Fruit fly (Drosophila melanogaster) whole organism, embryonic: Measurements from ENCODE around the gene Nf-YC.

ENCODE experiments used
- B-H1 ChIP-seq: fragments of 200-800 bp; sonication (Bioruptor generic); IDR thresholded peaks from 3 replicates; pipeline ENCODE4 v1.3.6; 2022; ENCODE audit warnings: missing biosample characterization, missing genetic modification characterization
- CG10321 ChIP-seq: fragments of 200-800 bp; sonication (Bioruptor generic); IDR thresholded peaks from 2 replicates; pipeline ENCODE4 v1.3.6; 2022; ENCODE audit warnings: missing biosample characterization, missing genetic modification characterization
- CG10959 ChIP-seq: fragments of 200-800 bp; sonication (Bioruptor generic); IDR thresholded peaks from 2 replicates; pipeline ENCODE4 v1.3.6; 2022; ENCODE audit warnings: missing biosample characterization, missing genetic modification characterization
- CG12236 ChIP-seq: fragments of 200-800 bp; sonication (Bioruptor generic); optimal IDR thresholded peaks from 2 replicates; lab custom pipeline; 2016; ENCODE audit warnings: missing biosample characterization, missing genetic modification characterization
- CG13123 ChIP-seq: fragments of 200-800 bp; sonication (Bioruptor generic); optimal IDR thresholded peaks from 2 replicates; lab custom pipeline; 2016; ENCODE audit warnings: missing biosample characterization, missing genetic modification characterization
- CG13424 ChIP-seq: fragments of 200-800 bp; sonication (Bioruptor generic); optimal IDR thresholded peaks from 2 replicates; lab custom pipeline; 2019; ENCODE audit warnings: missing biosample characterization, mild to moderate bottlenecking, missing genetic modification characterization, moderate library complexity
- CG13894 ChIP-seq: fragments of 200-800 bp; sonication (Bioruptor generic); optimal IDR thresholded peaks from 3 replicates; lab custom pipeline; 2018; ENCODE audit warnings: missing biosample characterization, mild to moderate bottlenecking, missing genetic modification characterization, moderate library complexity
- CG14050 ChIP-seq: fragments of 200-800 bp; sonication (Bioruptor generic); IDR thresholded peaks from 3 replicates; pipeline ENCODE4 v1.3.6; 2022; ENCODE audit warnings: missing biosample characterization, missing genetic modification characterization
- CG15073 ChIP-seq: fragments of 200-800 bp; sonication (Bioruptor generic); optimal IDR thresholded peaks from 2 replicates; lab custom pipeline; 2016; ENCODE audit warnings: missing biosample characterization, missing genetic modification characterization
- CG15479 ChIP-seq: fragments of 200-800 bp; sonication (Bioruptor generic); optimal IDR thresholded peaks from 3 replicates; lab custom pipeline; 2019; ENCODE audit warnings: missing biosample characterization, mild to moderate bottlenecking, missing genetic modification characterization, moderate library complexity
- CG17359 ChIP-seq: fragments of 200-800 bp; sonication (Bioruptor generic); optimal IDR thresholded peaks from 3 replicates; lab custom pipeline; 2018; ENCODE audit warnings: missing biosample characterization, mild to moderate bottlenecking, missing genetic modification characterization, moderate library complexity
- CG1832 ChIP-seq: fragments of 200-800 bp; sonication (Bioruptor generic); optimal IDR thresholded peaks from 2 replicates; lab custom pipeline; 2017; ENCODE audit warnings: missing biosample characterization, mild to moderate bottlenecking, missing genetic modification characterization, inconsistent platforms
- CG2712 ChIP-seq: fragments of 200-800 bp; optimal IDR thresholded peaks from 3 replicates; lab custom pipeline; 2019; ENCODE audit warnings: missing biosample characterization, mild to moderate bottlenecking, missing genetic modification characterization, moderate library complexity
- CG33557 ChIP-seq: fragments of 200-800 bp; sonication (Bioruptor generic); optimal IDR thresholded peaks from 2 replicates; lab custom pipeline; 2019; ENCODE audit warnings: missing biosample characterization, mild to moderate bottlenecking, missing genetic modification characterization, moderate library complexity
- CG34422 ChIP-seq: fragments of 200-800 bp; sonication (Bioruptor generic); IDR thresholded peaks from 3 replicates; pipeline ENCODE4 v1.3.6; 2022; ENCODE audit warnings: missing biosample characterization, missing genetic modification characterization
- CG3726 ChIP-seq: fragments of 200-800 bp; sonication (Bioruptor generic); IDR thresholded peaks from 3 replicates; pipeline ENCODE4, ENCODE4 v1.3.6; 2022; ENCODE audit warnings: missing biosample characterization, missing genetic modification characterization
- CG3838 ChIP-seq: fragments of 200-800 bp; sonication (Bioruptor generic); optimal IDR thresholded peaks from 3 replicates; lab custom pipeline; 2016; ENCODE audit warnings: missing biosample characterization, missing genetic modification characterization
- CG6654 ChIP-seq: fragments of 200-800 bp; sonication (Bioruptor generic); optimal IDR thresholded peaks from 2 replicates; lab custom pipeline; 2017; ENCODE audit warnings: missing biosample characterization, mild to moderate bottlenecking, missing genetic modification characterization
- CG6791 ChIP-seq: fragments of 200-800 bp; sonication (Bioruptor generic); IDR thresholded peaks from 3 replicates; pipeline ENCODE4 v1.3.6; 2022; ENCODE audit warnings: missing biosample characterization, missing genetic modification characterization; ENCODE audit not compliant: partially characterized antibody
- CG7745 ChIP-seq: fragments of 200-800 bp; sonication (Bioruptor generic); optimal IDR thresholded peaks from 2 replicates; lab custom pipeline; 2018; ENCODE audit warnings: missing biosample characterization, mild to moderate bottlenecking, missing genetic modification characterization, moderate library complexity
- CG8924 ChIP-seq: fragments of 200-800 bp; optimal IDR thresholded peaks from 3 replicates; lab custom pipeline; 2019; ENCODE audit warnings: missing biosample characterization, mild to moderate bottlenecking, missing genetic modification characterization, moderate library complexity
- CG9876 ChIP-seq: fragments of 200-800 bp; sonication (Bioruptor generic); optimal IDR thresholded peaks from 2 replicates; lab custom pipeline; 2016; ENCODE audit warnings: missing biosample characterization, missing genetic modification characterization
- CrebB ChIP-seq: fragments of 200-800 bp; sonication (Bioruptor generic); optimal IDR thresholded peaks from 3 replicates; lab custom pipeline; 2018; ENCODE audit warnings: missing biosample characterization, mild to moderate bottlenecking, missing genetic modification characterization
- GATAe ChIP-seq: fragments of 200-800 bp; sonication (Bioruptor generic); conservative IDR thresholded peaks from 2 replicates; pipeline ENCODE4 v1.3.6; 2022; ENCODE audit warnings: missing biosample characterization, missing genetic modification characterization
- Hey ChIP-seq: fragments of 200-800 bp; sonication (Bioruptor generic); optimal IDR thresholded peaks from 3 replicates; lab custom pipeline; 2018; ENCODE audit warnings: missing biosample characterization, mild to moderate bottlenecking, missing genetic modification characterization
- HmgZ ChIP-seq: fragments of 200-800 bp; sonication (Bioruptor generic); optimal IDR thresholded peaks from 2 replicates; lab custom pipeline; 2018; ENCODE audit warnings: missing biosample characterization, mild to moderate bottlenecking, missing genetic modification characterization
- Optix ChIP-seq: fragments of 200-800 bp; sonication (Bioruptor generic); IDR thresholded peaks from 3 replicates; pipeline ENCODE4 v1.3.6; 2022; ENCODE audit warnings: missing biosample characterization, missing genetic modification characterization
- Scr ChIP-seq: fragments of 200-800 bp; sonication (Bioruptor generic); IDR thresholded peaks from 2 replicates; pipeline ENCODE4 v1.3.6; 2022; ENCODE audit warnings: missing biosample characterization, missing genetic modification characterization; ENCODE audit not compliant: partially characterized antibody
- al ChIP-seq: fragments of 200-800 bp; sonication (Bioruptor generic); IDR thresholded peaks from 2 replicates; pipeline ENCODE4 v1.3.6; 2022; ENCODE audit warnings: missing biosample characterization, missing genetic modification characterization
- aop ChIP-seq: fragments of 200-800 bp; sonication (Bioruptor generic); IDR thresholded peaks from 2 replicates; pipeline ENCODE4 v1.3.6; 2022; ENCODE audit warnings: missing biosample characterization, missing genetic modification characterization
- br ChIP-seq: fragments of >200 bp; optimal IDR thresholded peaks from 2 replicates; lab custom pipeline; 2017
- dimm ChIP-seq: fragments of 200-800 bp; sonication (Bioruptor generic); IDR thresholded peaks from 2 replicates; pipeline ENCODE4 v1.3.6; 2022; ENCODE audit warnings: missing biosample characterization, missing genetic modification characterization
- dmrt11E ChIP-seq: fragments of 200-800 bp; sonication (Bioruptor generic); optimal IDR thresholded peaks from 3 replicates; lab custom pipeline; 2018; ENCODE audit warnings: missing biosample characterization, mild to moderate bottlenecking, missing genetic modification characterization, moderate library complexity
- emc ChIP-seq: fragments of 200-800 bp; sonication (Bioruptor generic); optimal IDR thresholded peaks from 2 replicates; lab custom pipeline; 2016; ENCODE audit warnings: missing biosample characterization, missing genetic modification characterization
- fd96Cb ChIP-seq: fragments of 200-800 bp; sonication (Bioruptor generic); optimal IDR thresholded peaks from 2 replicates; lab custom pipeline; 2018; ENCODE audit warnings: missing biosample characterization, mild to moderate bottlenecking, missing genetic modification characterization, moderate library complexity
- gce ChIP-seq: fragments of 200-800 bp; sonication (Bioruptor generic); IDR thresholded peaks from 3 replicates; pipeline ENCODE4 v1.3.6; 2022; ENCODE audit warnings: missing biosample characterization, missing genetic modification characterization
- gem ChIP-seq: fragments of 200-800 bp; sonication (Bioruptor generic); optimal IDR thresholded peaks from 2 replicates; lab custom pipeline; 2019; ENCODE audit warnings: missing biosample characterization, mild to moderate bottlenecking, missing genetic modification characterization, moderate library complexity
- hb ChIP-seq: fragments of 200-800 bp; sonication (Bioruptor generic); IDR thresholded peaks from 3 replicates; pipeline ENCODE4 v1.3.6; 2022; ENCODE audit warnings: missing biosample characterization, missing genetic modification characterization; ENCODE audit not compliant: partially characterized antibody
- kay ChIP-seq: fragments of 200-800 bp; sonication (Bioruptor generic); optimal IDR thresholded peaks from 2 replicates; lab custom pipeline; 2016; ENCODE audit warnings: missing biosample characterization, missing genetic modification characterization
- lov ChIP-seq, 2 experiments: fragments of 200-800 bp in 1 of 2; fragments of >200 bp in 1 of 2; sonication (Bioruptor generic) in 1 of 2; IDR thresholded peaks in 1 of 2; optimal IDR thresholded peaks in 1 of 2; 2 replicates in 1 of 2; 3 replicates in 1 of 2; pipeline versions ENCODE4 v1.3.6 to Lab custom; 2017 to 2022; ENCODE audit warnings: missing biosample characterization in 1 of 2, missing genetic modification characterization in 1 of 2
- nom ChIP-seq: fragments of 200-800 bp; sonication (Bioruptor generic); optimal IDR thresholded peaks from 2 replicates; lab custom pipeline; 2017; ENCODE audit warnings: missing biosample characterization, missing genetic modification characterization, mild to moderate bottlenecking, moderate library complexity, missing genetic modification reagents
- pnt ChIP-seq: fragments of 200-800 bp; sonication (Bioruptor generic); optimal IDR thresholded peaks from 3 replicates; lab custom pipeline; 2016; ENCODE audit warnings: missing biosample characterization, missing genetic modification characterization
- pros ChIP-seq: fragments of 200-800 bp; sonication (Bioruptor generic); optimal IDR thresholded peaks from 3 replicates; lab custom pipeline; 2019; ENCODE audit warnings: missing biosample characterization, mild to moderate bottlenecking, missing genetic modification characterization, moderate library complexity
- repo ChIP-seq: fragments of 200-800 bp; sonication (Bioruptor generic); optimal IDR thresholded peaks from 2 replicates; lab custom pipeline; 2016; ENCODE audit warnings: missing biosample characterization, missing genetic modification characterization
- row ChIP-seq: fragments of 200-800 bp; sonication (Bioruptor generic); IDR thresholded peaks from 3 replicates; pipeline ENCODE4 v1.3.6; 2022; ENCODE audit warnings: missing biosample characterization, missing genetic modification characterization
- scrt ChIP-seq: fragments of 200-800 bp; sonication (Bioruptor generic); optimal IDR thresholded peaks from 2 replicates; lab custom pipeline; 2018; ENCODE audit warnings: missing biosample characterization, mild to moderate bottlenecking, missing genetic modification characterization, moderate library complexity
- sens ChIP-seq: fragments of 200-800 bp; sonication (Bioruptor generic); peaks from one replicate; lab custom pipeline; 2016; ENCODE audit warnings: missing biosample characterization, missing genetic modification characterization
- tgo ChIP-seq: fragments of 200-800 bp; sonication (Bioruptor generic); IDR thresholded peaks from 3 replicates; pipeline ENCODE4 v1.3.6; 2022; ENCODE audit warnings: missing biosample characterization, missing genetic modification characterization
- toy ChIP-seq: fragments of 200-800 bp; sonication (Bioruptor generic); IDR thresholded peaks from 2 replicates; pipeline ENCODE4 v1.3.6; 2022; ENCODE audit warnings: missing biosample characterization, missing genetic modification characterization
- wor ChIP-seq: fragments of 200-800 bp; sonication (Bioruptor generic); IDR thresholded peaks from 2 replicates; pipeline ENCODE4 v1.3.6; 2022; ENCODE audit warnings: missing biosample characterization, missing genetic modification characterization
- z ChIP-seq: fragments of 200-800 bp; sonication (Bioruptor generic); IDR thresholded peaks from 3 replicates; pipeline ENCODE4 v1.3.6; 2022; ENCODE audit warnings: missing biosample characterization, missing genetic modification characterization
- zfh1 ChIP-seq: fragments of 200-800 bp; sonication (Bioruptor generic); IDR thresholded peaks from 3 replicates; pipeline ENCODE4 v1.3.6; 2022; ENCODE audit warnings: missing biosample characterization, missing genetic modification characterization

The Nf-YC gene

DNA sequence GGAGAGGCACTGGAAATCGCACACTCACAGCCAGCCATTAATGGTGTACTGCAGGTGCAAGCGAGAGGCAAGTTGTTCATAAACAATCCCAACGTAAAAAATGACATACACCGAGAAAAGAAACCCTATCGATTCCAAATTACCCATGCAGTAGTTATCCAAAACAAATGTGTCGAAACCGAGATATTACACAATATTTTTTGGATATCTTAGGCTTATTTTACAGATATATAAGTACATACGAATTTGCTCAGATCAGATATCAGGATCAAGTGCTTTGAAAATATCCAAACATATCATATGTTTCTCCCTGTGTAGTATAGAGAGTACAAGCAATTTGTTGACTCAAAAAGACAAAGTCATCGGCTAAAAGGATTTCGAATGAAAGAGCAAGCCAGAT is 43.3 kb downstream of the Nf-YC start (continued):
- TF ChIP-seq Scr (no peak), B-H1 (GFP tag; lab: Robert Waterston, UW) (no peak), gem (tag; lab: Kevin White, UChicago) (peak; percentile 50), sens (GFP tag; lab: Kevin White, UChicago) (peak; percentile 89), scrt (GFP tag; lab: Kevin White, UChicago) (no peak), CG13894 (tag; lab: Kevin White, UChicago) (no peak), emc (GFP tag; lab: Kevin White, UChicago) (no peak), lov (optimal IDR thresholded peaks at IDR 0.05; lab: Kevin White, UChicago) (no peak), lov (GFP tag; IDR thresholded peaks at IDR 0.05; lab: Robert Waterston, UW) (no peak), row (GFP tag; lab: Robert Waterston, UW) (no peak; the same call in 2 of the 3 replicates), hb (GFP tag; lab: Robert Waterston, UW) (no peak), wor (GFP tag; lab: Robert Waterston, UW) (no peak), CG10959 (GFP tag; lab: Robert Waterston, UW) (no peak), Optix (GFP tag; lab: Robert Waterston, UW) (no peak), GATAe (GFP tag; lab: Robert Waterston, UW) (no peak), CG15479 (GFP tag; lab: Kevin White, UChicago) (no peak), pros (GFP tag; lab: Kevin White, UChicago) (no peak), al (no peak), CG17359 (tag; lab: Kevin White, UChicago) (no peak), CG13123 (GFP tag; lab: Kevin White, UChicago) (no peak), tgo (GFP tag; lab: Robert Waterston, UW) (no peak), CG8924 (peak; percentile 4), CG1832 (GFP tag; lab: Kevin White, UChicago) (no peak), z (GFP tag; lab: Robert Waterston, UW) (no peak), nom (GFP tag; lab: Kevin White, UChicago) (peak; percentile 70), CG10321 (GFP tag; lab: Robert Waterston, UW) (no peak), zfh1 (GFP tag; lab: Robert Waterston, UW) (no peak), repo (GFP tag; lab: Kevin White, UChicago) (no peak), toy (GFP tag; lab: Robert Waterston, UW) (no peak), CG14050 (GFP tag; lab: Robert Waterston, UW) (no peak), Hey (no peak), CG12236 (GFP tag; lab: Kevin White, UChicago) (no peak), gce (GFP tag; lab: Robert Waterston, UW) (no peak), CG6791 (GFP tag; lab: Robert Waterston, UW) (no peak), CG33557 (GFP tag; lab: Kevin White, UChicago) (peak; percentile 5), CG3838 (GFP tag; lab: Kevin White, UChicago) (no peak), aop (GFP tag; lab: Robert Waterston, UW) (no peak), CrebB (tag; lab: Kevin White, UChicago) (no peak), dimm (GFP tag; lab: Robert Waterston, UW) (no peak), dmrt11E (peak; percentile 59), pnt (no peak), CG34422 (no peak), CG6654 (GFP tag; lab: Kevin White, UChicago) (no peak), CG2712 (peak; percentile 46), fd96Cb (peak; percentile 32), CG9876 (GFP tag; lab: Kevin White, UChicago) (no peak), kay (GFP tag; lab: Kevin White, UChicago) (no peak), br (lab: Kevin White, UChicago) (no peak), CG15073 (GFP tag; lab: Kevin White, UChicago) (no peak), CG13424 (tag; lab: Kevin White, UChicago) (no peak), CG3726 (GFP tag; lab: Robert Waterston, UW) (no peak), CG7745 (tag; lab: Kevin White, UChicago) (no peak), HmgZ (no peak)
